Worm (Caenorhabditis elegans) whole organism, L4/young adult: ENCODE measurements around the gene srh-1.

Source experiments
- W03F9.2 ChIP-seq: fragments of 150-350 bp; optimal IDR thresholded peaks from 2 replicates; lab custom pipeline; 2014; ENCODE audit warnings: missing biosample characterization, missing genetic modification characterization
- dao-5 ChIP-seq: sonication (generic microtip); optimal IDR thresholded peaks from 2 replicates; lab custom pipeline; 2016; ENCODE audit warnings: missing genotype, missing genetic modification characterization, moderate library complexity, missing compliant biosample characterization
- him-1 ChIP-seq: sonication (generic microtip); optimal IDR thresholded peaks from 2 replicates; lab custom pipeline; 2016; ENCODE audit warnings: missing genotype, missing genetic modification reagents, missing genetic modification characterization, missing compliant biosample characterization

DNA sequence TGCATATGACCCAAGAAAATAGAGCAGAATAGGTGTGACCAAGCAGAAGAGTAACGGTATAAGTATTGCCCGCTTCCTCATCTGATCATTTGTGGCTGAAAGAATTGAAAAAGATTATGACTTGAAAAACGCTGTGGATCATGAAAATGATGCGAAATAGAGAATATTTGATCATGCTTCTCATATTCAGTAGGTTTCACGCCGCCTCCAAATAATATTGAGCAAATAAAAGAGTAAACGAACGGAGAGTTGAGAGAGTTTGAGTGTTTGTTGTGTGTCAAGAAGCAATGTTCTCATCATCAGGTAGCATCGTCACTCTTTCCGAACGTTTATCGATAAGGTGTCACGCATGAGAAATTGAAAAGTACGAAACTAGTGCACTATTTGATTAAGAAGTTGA, 10.6 kb downstream of the srh-1 start, which contains the start of gene htrl-1:
- TF ChIP-seq him-1 (tag; lab: Kevin White, UChicago) (no peak), W03F9.2 (tag; lab: Kevin White, UChicago) (no peak), dao-5 (no peak)
